Fruit fly (Drosophila melanogaster): Measurements from ENCODE around the gene CG11693.

The CG11693 gene

DNA sequence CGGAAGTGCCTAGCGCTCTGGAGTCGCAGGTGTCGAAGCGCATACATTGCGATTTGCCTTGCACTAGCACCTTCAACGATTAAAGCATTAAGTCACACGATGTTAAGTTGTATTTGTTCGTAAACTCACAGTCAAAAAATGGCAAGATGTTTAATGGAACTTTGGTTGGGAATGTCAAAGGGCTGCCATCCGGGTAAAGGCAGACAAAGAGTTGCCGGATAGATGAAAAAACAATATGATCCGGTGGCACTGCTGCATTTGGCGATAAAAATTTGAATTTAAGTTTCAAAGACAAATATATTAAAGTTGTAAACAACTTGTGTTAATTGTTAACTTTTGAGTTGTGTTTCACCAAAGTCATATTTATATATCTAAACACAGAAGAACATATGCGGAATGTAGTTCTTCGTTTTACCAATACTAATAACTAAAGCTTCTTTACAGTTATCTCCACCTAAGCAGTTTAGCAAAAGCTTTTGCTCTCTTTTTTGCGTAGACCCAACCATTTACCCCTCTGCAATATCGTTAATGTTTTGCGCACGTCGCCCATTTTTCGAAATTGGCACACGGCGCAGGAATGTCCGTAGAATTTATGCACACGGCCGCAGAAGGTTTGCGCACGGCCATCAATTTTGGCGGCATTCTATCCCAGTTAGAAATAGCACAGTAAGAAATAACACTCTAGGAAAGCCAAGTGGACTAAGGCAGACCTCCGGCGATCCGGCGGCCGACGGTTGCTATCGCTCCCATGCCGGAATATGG lies 5.9 kb upstream of the CG11693 start, which contains the start of gene Coq2 (continued):
- no peak for TF ChIP-seq CG10274 (GFP tag; optimal IDR thresholded peaks at IDR 0.05)
- peak; percentile 25 for TF ChIP-seq CG2120 (GFP tag; optimal IDR thresholded peaks at IDR 0.05)
- no peak for TF ChIP-seq HLH4C (GFP tag; IDR thresholded peaks at IDR 0.05; ENCODE audit: partially characterized antibody)
- TF ChIP-seq Sry-δ (GFP tag; optimal IDR thresholded peaks at IDR 0.05), result peak; percentile 44
- no peak for TF ChIP-seq HLH54F (GFP tag; optimal IDR thresholded peaks at IDR 0.05)
- TF ChIP-seq CG4617 (GFP tag; optimal IDR thresholded peaks at IDR 0.05; ENCODE audit: borderline replicate concordance), result peak; percentile 65
- TF ChIP-seq CG34224 (GFP tag; IDR thresholded peaks at IDR 0.05; ENCODE audit: partially characterized antibody), result 0 out of 3 replicates have a peak, but pooled peaks have one; percentile 8
- TF ChIP-seq Nf-YB (GFP tag; optimal IDR thresholded peaks at IDR 0.05), result peak; percentile 14
- TF ChIP-seq Xbp1 (GFP tag; optimal IDR thresholded peaks at IDR 0.05), result peak; percentile 2
- no peak for TF ChIP-seq ERR (GFP tag; optimal IDR thresholded peaks at IDR 0.05)
- TF ChIP-seq CG6765 (GFP tag; optimal IDR thresholded peaks at IDR 0.05), result no peak
- no peak for TF ChIP-seq pfk (GFP tag; optimal IDR thresholded peaks at IDR 0.05)
- TF ChIP-seq Trl (optimal IDR thresholded peaks at IDR 0.05), result peak in 1 of 2 experiments; percentile 4
- no peak for TF ChIP-seq Trl (GFP tag; optimal IDR thresholded peaks at IDR 0.05)
- TF ChIP-seq cas (GFP tag; IDR thresholded peaks at IDR 0.05), result no peak
- TF ChIP-seq Sry-β (GFP tag; optimal IDR thresholded peaks at IDR 0.05), result no peak
- no peak for TF ChIP-seq CG9817 (tag; optimal IDR thresholded peaks at IDR 0.05)
- TF ChIP-seq CG2116 (GFP tag; optimal IDR thresholded peaks at IDR 0.05), result peak; percentile 84
- TF ChIP-seq tap (tag; optimal IDR thresholded peaks at IDR 0.05), result no peak
- TF ChIP-seq gcm (GFP tag; optimal IDR thresholded peaks at IDR 0.05), result no peak
- no peak for TF ChIP-seq sob (GFP tag; IDR thresholded peaks at IDR 0.05)
- TF ChIP-seq Nf-YC (tag; optimal IDR thresholded peaks at IDR 0.05), result peak; percentile 59
- TF ChIP-seq pzg (GFP tag; optimal IDR thresholded peaks at IDR 0.05), result peak; percentile 74
- TF ChIP-seq CG7839 (tag; optimal IDR thresholded peaks at IDR 0.05), result no peak
- peak; percentile 93 for TF ChIP-seq Dp (GFP tag; optimal IDR thresholded peaks at IDR 0.05)
- TF ChIP-seq lola (GFP tag; optimal IDR thresholded peaks at IDR 0.05), result no peak
- TF ChIP-seq pum (GFP tag; optimal IDR thresholded peaks at IDR 0.05), result no peak
- TF ChIP-seq CG33213 (GFP tag; optimal IDR thresholded peaks at IDR 0.05), result peak; percentile 21
- no peak for TF ChIP-seq CG4360 (GFP tag; IDR thresholded peaks at IDR 0.05)
- no peak for TF ChIP-seq H15 (GFP tag; IDR thresholded peaks at IDR 0.05)
- TF ChIP-seq Sin3A (optimal IDR thresholded peaks at IDR 0.05), result peak; percentile 8
- no peak for TF ChIP-seq CG10654 (GFP tag; optimal IDR thresholded peaks at IDR 0.05)
- no peak for TF ChIP-seq CG14050 (GFP tag; IDR thresholded peaks at IDR 0.05)
- TF ChIP-seq onecut (GFP tag; IDR thresholded peaks at IDR 0.05), result no peak
- TF ChIP-seq CG14710 (tag; optimal IDR thresholded peaks at IDR 0.05), result peak; percentile 29
- peak; percentile 24; the same call in 1 of the 2 replicates for TF ChIP-seq GATAe (GFP tag; conservative IDR thresholded peaks at IDR 0.05)
- TF ChIP-seq Rfx (GFP tag; IDR thresholded peaks at IDR 0.05), result 0 out of 2 replicates have a peak, but pooled peaks have one; percentile 32
- no peak for TF ChIP-seq Opbp (GFP tag; IDR thresholded peaks at IDR 0.05; ENCODE audit: partially characterized antibody)

DNA sequence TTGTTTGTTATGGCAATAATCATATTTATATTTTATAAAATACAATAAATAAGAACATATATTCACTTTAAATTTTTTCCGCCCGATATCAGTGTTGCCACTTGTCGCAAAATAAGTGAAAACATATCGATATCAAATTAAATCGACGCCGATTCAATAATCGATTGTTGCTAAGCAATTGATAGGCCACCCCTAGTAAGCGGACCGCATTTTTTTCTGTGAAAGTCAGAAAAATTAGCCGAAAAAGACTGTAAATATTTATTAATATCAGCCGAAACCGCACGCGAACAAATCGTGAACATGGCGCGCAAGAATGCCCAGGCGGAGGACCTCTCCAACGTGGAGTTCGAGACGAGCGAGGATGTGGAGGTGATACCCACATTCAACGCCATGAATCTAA lies 2.5 kb upstream of the CG11693 start, which contains the start of gene CG7483:
Gene CG7483, plus strand, starts transcription at position 171 of the 400 bp plus-strand sequence.
- TF ChIP-seq CG2116 (GFP tag; optimal IDR thresholded peaks at IDR 0.05), result peak; percentile 70
- no peak for TF ChIP-seq CG10147 (GFP tag; optimal IDR thresholded peaks at IDR 0.05)
- TF ChIP-seq pho (GFP tag; optimal IDR thresholded peaks at IDR 0.05), result no peak
- TF ChIP-seq trh (GFP tag; optimal IDR thresholded peaks at IDR 0.05), result no peak
- TF ChIP-seq CG11398 (GFP tag; optimal IDR thresholded peaks at IDR 0.05), result no peak
- no peak for TF ChIP-seq CG4730 (GFP tag; IDR thresholded peaks at IDR 0.05)
- no peak for TF ChIP-seq p53 (GFP tag; optimal IDR thresholded peaks at IDR 0.05)
- peak; percentile 76 for TF ChIP-seq pzg (GFP tag; optimal IDR thresholded peaks at IDR 0.05)
- TF ChIP-seq sob (GFP tag; IDR thresholded peaks at IDR 0.05), result no peak
- no peak for TF ChIP-seq pnt (GFP tag; optimal IDR thresholded peaks at IDR 0.05)
- TF ChIP-seq Jarid2 (GFP tag; optimal IDR thresholded peaks at IDR 0.05), result no peak
- TF ChIP-seq twi (tag; optimal IDR thresholded peaks at IDR 0.05), result no peak
- TF ChIP-seq Myb (GFP tag; optimal IDR thresholded peaks at IDR 0.05), result peak; percentile 4
- TF ChIP-seq CG9797 (GFP tag; optimal IDR thresholded peaks at IDR 0.05), result peak; percentile 54
- TF ChIP-seq zfh2 (GFP tag; optimal IDR thresholded peaks at IDR 0.05), result no peak
- TF ChIP-seq CG10274 (GFP tag; optimal IDR thresholded peaks at IDR 0.05), result no peak
- TF ChIP-seq HLH4C (GFP tag; IDR thresholded peaks at IDR 0.05; ENCODE audit: partially characterized antibody), result peak; percentile 82
- no peak for TF ChIP-seq kni (GFP tag; optimal IDR thresholded peaks at IDR 0.05)

Measured in whole organism, embryonic.